Worm (Caenorhabditis elegans): ENCODE results near the gene srh-119.

- TF ChIP-seq lin-35 (GFP tag; optimal IDR thresholded peaks at IDR 0.05) (no peak), sdz-38 (tag; optimal IDR thresholded peaks at IDR 0.05) (no peak), rcor-1 (GFP tag; IDR thresholded peaks at IDR 0.05) (no peak), unc-62 (GFP tag; optimal IDR thresholded peaks at IDR 0.05) (no peak), Y95B8A.8 (GFP tag; IDR thresholded peaks at IDR 0.05) (no peak), zim-3 (tag; optimal IDR thresholded peaks at IDR 0.05) (no peak), chd-7 (tag; optimal IDR thresholded peaks at IDR 0.05) (no peak), egl-18 (GFP tag; IDR thresholded peaks at IDR 0.05) (no peak), nfya-1 (tag; optimal IDR thresholded peaks at IDR 0.05; ENCODE audit: borderline replicate concordance, insufficient read depth) (no peak), pha-4 (tag; optimal IDR thresholded peaks at IDR 0.05) (no peak), snpc-1.3 (tag; optimal IDR thresholded peaks at IDR 0.05; ENCODE audit: insufficient read depth) (no peak), ztf-18 (tag; optimal IDR thresholded peaks at IDR 0.05) (no peak)
Measured at ce11 chrV:17008302-17008701, 36.1 kb downstream of the srh-119 start, which contains the start of gene sri-69.
